Worm (Caenorhabditis elegans) whole organism, L4 larva: ENCODE data around the gene shc-2.
"Not testable (repeated sequence)": the region's sequence is repeated elsewhere in the genome, so short reads cannot be mapped to it uniquely, and the experiment has no call there.

Experiments used
- D1046.2 ChIP-seq: fragments of 200-800 bp; sonication (Bioruptor generic); IDR thresholded peaks from 2 replicates; pipeline ENCODE4 v1.3.6; 2022; ENCODE audit warnings: missing genetic modification characterization, missing compliant biosample characterization
- F26F4.8 ChIP-seq: fragments of 200-800 bp; sonication (Bioruptor generic); conservative IDR thresholded peaks from 2 replicates; pipeline ENCODE4 v1.3.6; 2022; ENCODE audit warnings: missing genetic modification characterization, missing compliant biosample characterization
- F44E2.7 ChIP-seq: fragments of 200-800 bp; sonication (Bioruptor generic); IDR thresholded peaks from 2 replicates; pipeline ENCODE4 v2.1.2; 2022; ENCODE audit warnings: missing genetic modification characterization, missing compliant biosample characterization
- T26A8.4 ChIP-seq: fragments of 200-800 bp; sonication (Bioruptor generic); IDR thresholded peaks from 2 replicates; pipeline ENCODE4 v1.3.6; 2022; ENCODE audit warnings: missing genetic modification characterization, missing compliant biosample characterization
- Y105C5A.15 ChIP-seq: fragments of 200-800 bp; sonication (Bioruptor generic); IDR thresholded peaks from 2 replicates; pipeline ENCODE4 v1.3.6; 2022; ENCODE audit warnings: missing genetic modification characterization, missing compliant biosample characterization
- Y48G9A.11 ChIP-seq: fragments of 200-800 bp; sonication (Bioruptor generic); IDR thresholded peaks from 2 replicates; pipeline ENCODE4 v1.3.6; 2022; ENCODE audit warnings: missing genetic modification reagents, missing genetic modification characterization, missing compliant biosample characterization
- ZK337.2 ChIP-seq: fragments of 200-800 bp; sonication (Bioruptor generic); IDR thresholded peaks from 2 replicates; pipeline ENCODE4 v1.3.6; 2022; ENCODE audit warnings: missing genetic modification reagents, missing genetic modification characterization, missing compliant biosample characterization
- aly-2 ChIP-seq: sonication (generic microtip); optimal IDR thresholded peaks from 2 replicates; lab custom pipeline; 2018; ENCODE audit warnings: missing biosample characterization, missing genetic modification characterization
- arid-1 ChIP-seq: fragments of 200-800 bp; sonication (Bioruptor generic); conservative IDR thresholded peaks from 2 replicates; pipeline ENCODE4 v1.3.6; 2022; ENCODE audit warnings: missing genetic modification reagents, missing genetic modification characterization, missing compliant biosample characterization
- ceh-44 ChIP-seq: fragments of 200-800 bp; sonication (Bioruptor generic); IDR thresholded peaks from 2 replicates; pipeline ENCODE4 v1.3.6; 2022; ENCODE audit warnings: missing genetic modification reagents, missing genetic modification characterization, missing compliant biosample characterization
- ctbp-1 ChIP-seq: fragments of 200-800 bp; sonication (Bioruptor generic); IDR thresholded peaks from 2 replicates; pipeline ENCODE4 v1.3.6; 2022; ENCODE audit warnings: missing genetic modification reagents, missing genetic modification characterization, missing compliant biosample characterization
- daf-16 ChIP-seq, 3 experiments: sonication (generic microtip); optimal IDR thresholded peaks; 2 replicates each; lab custom pipeline; 2016 to 2017; ENCODE audit warnings: missing genetic modification characterization in 3 of 3, missing genetic modification reagents in 3 of 3, mild to moderate bottlenecking in 2 of 3, missing compliant biosample characterization in 2 of 3, missing biosample characterization in 1 of 3, moderate library complexity in 1 of 3
- daf-8 ChIP-seq: fragments of 200-800 bp; sonication (Bioruptor generic); IDR thresholded peaks from 2 replicates; pipeline ENCODE4 v1.3.6; 2022; ENCODE audit warnings: missing genetic modification characterization, missing compliant biosample characterization
- dmd-6 ChIP-seq: fragments of 200-800 bp; sonication (Bioruptor generic); IDR thresholded peaks from 2 replicates; pipeline ENCODE4 v1.3.6; 2022; ENCODE audit warnings: missing genetic modification reagents, missing genetic modification characterization, missing compliant biosample characterization
- dmd-8 ChIP-seq: fragments of 200-800 bp; sonication (Bioruptor generic); IDR thresholded peaks from 2 replicates; pipeline ENCODE4 v1.3.6; 2022; ENCODE audit warnings: missing genetic modification characterization, missing compliant biosample characterization
- dmd-9 ChIP-seq: fragments of 200-800 bp; sonication (Bioruptor generic); IDR thresholded peaks from 2 replicates; pipeline ENCODE4 v1.3.6; 2022; ENCODE audit warnings: missing genetic modification reagents, missing genetic modification characterization, missing compliant biosample characterization
- egl-43 ChIP-seq: fragments of 200-800 bp; sonication (Bioruptor generic); IDR thresholded peaks from 2 replicates; pipeline ENCODE4 v1.3.6; 2022; ENCODE audit warnings: missing genetic modification reagents, missing genetic modification characterization, missing compliant biosample characterization
- hmg-1.1 ChIP-seq: fragments of 200-800 bp; sonication (Bioruptor generic); IDR thresholded peaks from 2 replicates; pipeline ENCODE4 v1.3.6; 2022; ENCODE audit warnings: missing genetic modification reagents, missing genetic modification characterization, missing compliant biosample characterization
- lim-7 ChIP-seq: fragments of 200-800 bp; sonication (Bioruptor generic); IDR thresholded peaks from 2 replicates; pipeline ENCODE4 v1.3.6; 2022; ENCODE audit warnings: missing genetic modification characterization, missing compliant biosample characterization
- lin-1 ChIP-seq: fragments of 200-800 bp; sonication (Bioruptor generic); IDR thresholded peaks from 2 replicates; pipeline ENCODE4 v1.3.6; 2022; ENCODE audit warnings: missing genetic modification reagents, missing genetic modification characterization, missing compliant biosample characterization
- lin-13 ChIP-seq: fragments of 150-350 bp; optimal IDR thresholded peaks from 2 replicates; lab custom pipeline; 2014; ENCODE audit warnings: missing biosample characterization, missing genetic modification reagents, missing genetic modification characterization
- lin-29 ChIP-seq: fragments of 200-800 bp; sonication (Bioruptor generic); IDR thresholded peaks from 2 replicates; pipeline ENCODE4 v1.3.6; 2022; ENCODE audit warnings: missing genetic modification reagents, missing genetic modification characterization, missing compliant biosample characterization
- lin-38 ChIP-seq: fragments of 200-800 bp; sonication (Bioruptor generic); IDR thresholded peaks from 2 replicates; pipeline ENCODE4 v1.3.6; 2022; ENCODE audit warnings: missing genetic modification reagents, missing genetic modification characterization, missing compliant biosample characterization
- madf-5 ChIP-seq, 2 experiments: fragments of 200-800 bp; sonication (Bioruptor generic); IDR thresholded peaks; 2 replicates each; pipeline ENCODE4 v1.3.6; 2022; ENCODE audit warnings: missing compliant biosample characterization in 2 of 2, missing genetic modification characterization in 2 of 2
- madf-9 ChIP-seq: fragments of 200-800 bp; sonication (Bioruptor generic); conservative IDR thresholded peaks from 2 replicates; pipeline ENCODE4 v1.3.6; 2022; ENCODE audit warnings: missing genetic modification reagents, missing genetic modification characterization, missing compliant biosample characterization
- mdt-29 ChIP-seq: fragments of 200-800 bp; sonication (Bioruptor generic); IDR thresholded peaks from 2 replicates; pipeline ENCODE4 v1.3.6; 2022; ENCODE audit warnings: missing genetic modification reagents, missing genetic modification characterization, missing compliant biosample characterization
- mxl-2 ChIP-seq: fragments of 200-800 bp; sonication (Bioruptor generic); conservative IDR thresholded peaks from 2 replicates; pipeline ENCODE4 v1.3.6; 2022; ENCODE audit warnings: missing genetic modification reagents, missing genetic modification characterization, missing compliant biosample characterization
- nhr-41 ChIP-seq: fragments of 200-800 bp; sonication (Bioruptor generic); IDR thresholded peaks from 2 replicates; pipeline ENCODE4 v1.3.6; 2022; ENCODE audit warnings: missing genetic modification reagents, missing genetic modification characterization, missing compliant biosample characterization
- nhr-42 ChIP-seq: fragments of 200-800 bp; sonication (Bioruptor generic); IDR thresholded peaks from 2 replicates; pipeline ENCODE4 v1.3.6; 2022; ENCODE audit warnings: missing genetic modification characterization, missing compliant biosample characterization
- pha-4 ChIP-seq, 2 experiments: fragments of 150-350 bp in 1 of 2; fragments of 200-800 bp in 1 of 2; sonication (Bioruptor generic) in 1 of 2; IDR thresholded peaks in 1 of 2; optimal IDR thresholded peaks in 1 of 2; 2 replicates each; pipeline versions ENCODE4 v1.3.6 to Lab custom; 2014 to 2022; ENCODE audit warnings: missing genetic modification characterization in 2 of 2, missing genetic modification reagents in 2 of 2, missing biosample characterization in 1 of 2, missing compliant biosample characterization in 1 of 2
- php-3 ChIP-seq: fragments of 200-800 bp; sonication (Bioruptor generic); IDR thresholded peaks from 2 replicates; pipeline ENCODE4 v1.3.6; 2022; ENCODE audit warnings: missing genetic modification reagents, missing genetic modification characterization, missing compliant biosample characterization
- snpc-1.2 ChIP-seq: fragments of 200-800 bp; sonication (Bioruptor generic); IDR thresholded peaks from 2 replicates; pipeline ENCODE4 v1.3.6; 2022; ENCODE audit warnings: missing genetic modification reagents, missing genetic modification characterization, missing compliant biosample characterization
- tag-97 ChIP-seq: fragments of 200-800 bp; sonication (Bioruptor generic); IDR thresholded peaks from 2 replicates; pipeline ENCODE4 v1.3.6; 2022; ENCODE audit warnings: missing genetic modification characterization, missing compliant biosample characterization
- tra-1 ChIP-seq: fragments of 200-800 bp; sonication (Bioruptor generic); IDR thresholded peaks from 2 replicates; pipeline ENCODE4 v1.3.6; 2022; ENCODE audit warnings: missing genetic modification reagents, missing genetic modification characterization, missing compliant biosample characterization
- unc-62 ChIP-seq, 3 experiments: fragments of 150-350 bp in 1 of 3; sonication (generic microtip); optimal IDR thresholded peaks in 2 of 3; peaks in 1 of 3; 1 replicate in 1 of 3; 2 replicates in 2 of 3; lab custom pipeline; 2014 to 2017; ENCODE audit warnings: missing biosample characterization in 3 of 3, missing genetic modification characterization in 3 of 3, missing genetic modification reagents in 3 of 3, missing genotype in 1 of 3
- vab-7 ChIP-seq: fragments of 200-800 bp; sonication (Bioruptor generic); IDR thresholded peaks from 2 replicates; pipeline ENCODE4 v1.3.6; 2022; ENCODE audit warnings: missing genetic modification reagents, missing genetic modification characterization, missing compliant biosample characterization
- zfp-3 ChIP-seq: fragments of 200-800 bp; sonication (Bioruptor generic); conservative IDR thresholded peaks from 2 replicates; pipeline ENCODE4 v1.3.6; 2022; ENCODE audit warnings: missing genetic modification reagents, missing genetic modification characterization, missing compliant biosample characterization
- zip-11 ChIP-seq: fragments of 200-800 bp; sonication (Bioruptor generic); IDR thresholded peaks from 2 replicates; pipeline ENCODE4 v1.3.6; 2022; ENCODE audit warnings: missing genetic modification characterization, missing compliant biosample characterization

shc-2 gene

DNA sequence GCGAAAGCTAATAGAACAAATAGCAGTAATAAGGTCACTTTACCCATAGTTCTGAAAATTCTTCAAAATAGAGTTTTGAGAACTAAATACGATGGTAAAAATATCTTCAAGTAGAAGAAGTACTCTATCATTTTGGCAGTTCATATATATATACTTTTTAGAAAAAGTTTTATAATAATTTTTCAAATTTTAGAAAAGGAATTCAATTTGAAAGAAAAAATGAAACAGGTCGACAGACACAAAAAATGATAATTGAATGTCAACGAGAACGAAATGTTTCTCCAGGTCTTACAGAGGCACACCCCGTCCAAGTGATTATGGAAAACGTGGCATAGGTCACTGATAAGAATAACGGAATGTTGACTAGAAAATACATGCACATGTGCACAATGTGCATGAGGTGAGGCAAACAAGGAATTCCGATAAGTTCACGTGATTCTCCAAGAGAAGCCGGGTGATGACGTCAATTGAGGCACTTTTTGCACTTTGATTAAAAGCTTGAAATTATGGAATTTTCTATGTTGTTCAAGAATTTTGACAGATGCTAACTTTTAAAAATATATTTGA is 43.7 kb upstream of the shc-2 start, which contains the start of gene aagr-2 (continued):
- TF ChIP-seq php-3 (GFP tag; lab: Robert Waterston, UW) (peak; percentile 60), unc-62 (GFP tag; optimal IDR thresholded peaks at IDR 0.05 in 1 of 2; lab: Kevin White, UChicago) (peak in 1 of 2 experiments; percentile 29), unc-62 (tag; optimal IDR thresholded peaks at IDR 0.05; lab: Kevin White, UChicago) (no peak), lin-13 (GFP tag; lab: Kevin White, UChicago) (no peak), daf-8 (GFP tag; lab: Robert Waterston, UW) (no peak), daf-16 (GFP tag; optimal IDR thresholded peaks at IDR 0.05; lab: Kevin White, UChicago) (peak in 1 of 2 experiments; percentile 2), daf-16 (tag; optimal IDR thresholded peaks at IDR 0.05; lab: Kevin White, UChicago) (peak; percentile 94), dmd-6 (GFP tag; lab: Robert Waterston, UW) (peak; percentile 99), aly-2 (no peak), nhr-41 (GFP tag; lab: Robert Waterston, UW) (peak; percentile 77; the same call in 1 of the 2 replicates), tag-97 (GFP tag; lab: Robert Waterston, UW) (no peak)

DNA sequence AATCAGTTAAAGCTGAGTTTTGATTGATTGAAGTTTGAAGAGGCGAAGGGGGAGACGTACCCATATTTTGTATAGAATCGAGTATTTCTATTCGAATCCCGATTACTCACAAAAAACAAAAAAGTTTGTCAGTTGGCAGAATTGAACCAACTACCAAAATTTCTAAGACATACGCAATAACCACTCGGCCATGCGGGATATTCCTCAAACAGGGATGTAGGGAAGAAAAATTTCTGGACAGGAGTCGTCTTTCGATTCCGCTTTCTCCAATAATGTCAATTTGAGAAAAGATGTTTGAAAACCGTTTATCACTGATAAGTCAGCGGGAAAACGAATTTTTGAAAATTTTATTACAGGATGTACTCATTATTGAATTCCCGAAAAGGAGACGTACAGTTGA is 40.6 kb upstream of the shc-2 start:
- peak; percentile 79; the same call in 1 of the 2 replicates for TF ChIP-seq pha-4 (GFP tag; IDR thresholded peaks at IDR 0.05; lab: Robert Waterston, UW)
- TF ChIP-seq pha-4 (tag; optimal IDR thresholded peaks at IDR 0.05; lab: Kevin White, UChicago): not testable (repeated sequence)
- peak; percentile 51; the same call in 1 of the 2 replicates for TF ChIP-seq nhr-42 (GFP tag; lab: Robert Waterston, UW)
- peak; percentile 82 for TF ChIP-seq dmd-8 (GFP tag; lab: Robert Waterston, UW)
- TF ChIP-seq snpc-1.2 (GFP tag; lab: Robert Waterston, UW): peak; percentile 79
- peak; percentile 82 for TF ChIP-seq vab-7 (GFP tag; lab: Robert Waterston, UW)
- peak; percentile 70 for TF ChIP-seq lin-1 (GFP tag; lab: Robert Waterston, UW)
- TF ChIP-seq mdt-29 (GFP tag; lab: Robert Waterston, UW): peak; percentile 50; the same call in 1 of the 2 replicates
- peak; percentile 73 for TF ChIP-seq T26A8.4
- peak; percentile 38; the same call in 1 of the 2 replicates for TF ChIP-seq Y48G9A.11 (GFP tag; lab: Robert Waterston, UW)
- TF ChIP-seq egl-43 (GFP tag; lab: Robert Waterston, UW): peak; percentile 90
- peak; percentile 86 for TF ChIP-seq D1046.2
- TF ChIP-seq madf-9 (GFP tag; lab: Robert Waterston, UW): peak; percentile 58; the same call in 1 of the 2 replicates
- peak; percentile 81 for TF ChIP-seq lin-38 (GFP tag; lab: Robert Waterston, UW)
- peak; percentile 12; the same call in 1 of the 2 replicates for TF ChIP-seq dmd-6 (GFP tag; lab: Robert Waterston, UW)
- TF ChIP-seq ZK337.2 (GFP tag; lab: Robert Waterston, UW): peak; percentile 76; the same call in 1 of the 2 replicates
- TF ChIP-seq dmd-9 (GFP tag; lab: Robert Waterston, UW): 0 out of 2 replicates have a peak, but pooled peaks have one; percentile 60
- TF ChIP-seq zip-11 (GFP tag; lab: Robert Waterston, UW): 0 out of 2 replicates have a peak, but pooled peaks have one; percentile 18
- peak; percentile 59; the same call in 1 of the 2 replicates for TF ChIP-seq hmg-1.1 (GFP tag; lab: Robert Waterston, UW)
- 0 out of 2 replicates have a peak, but pooled peaks have one; percentile 55 for TF ChIP-seq ctbp-1 (GFP tag; lab: Robert Waterston, UW)
- TF ChIP-seq Y105C5A.15 (GFP tag; lab: Robert Waterston, UW): peak; percentile 87; the same call in 1 of the 2 replicates
- 0 out of 2 replicates have a peak, but pooled peaks have one; percentile 39 for TF ChIP-seq php-3 (GFP tag; lab: Robert Waterston, UW)
- TF ChIP-seq arid-1 (GFP tag; lab: Robert Waterston, UW): peak; percentile 92
- TF ChIP-seq lin-29 (GFP tag; lab: Robert Waterston, UW): 0 out of 2 replicates have a peak, but pooled peaks have one; percentile 15
- TF ChIP-seq mxl-2 (GFP tag; lab: Robert Waterston, UW): peak; percentile 70
- TF ChIP-seq ceh-44 (GFP tag; lab: Robert Waterston, UW): peak; percentile 76
- peak; percentile 75; a peak in 2 of 4 replicates for TF ChIP-seq madf-5 (GFP tag; IDR thresholded peaks at IDR 0.05; lab: Robert Waterston, UW)
- peak; percentile 93 for TF ChIP-seq lim-7 (GFP tag; lab: Robert Waterston, UW)
- TF ChIP-seq tra-1 (GFP tag; lab: Robert Waterston, UW): peak; percentile 88
- TF ChIP-seq F44E2.7 (GFP tag; lab: Robert Waterston, UW): peak; percentile 50; the same call in 1 of the 2 replicates
- peak; percentile 70; the same call in 1 of the 2 replicates for TF ChIP-seq zfp-3 (GFP tag; lab: Robert Waterston, UW)
- TF ChIP-seq F26F4.8: peak; percentile 87
